ENCODE assay signal across 2 worm cellular contexts in the genomic region with DNA sequence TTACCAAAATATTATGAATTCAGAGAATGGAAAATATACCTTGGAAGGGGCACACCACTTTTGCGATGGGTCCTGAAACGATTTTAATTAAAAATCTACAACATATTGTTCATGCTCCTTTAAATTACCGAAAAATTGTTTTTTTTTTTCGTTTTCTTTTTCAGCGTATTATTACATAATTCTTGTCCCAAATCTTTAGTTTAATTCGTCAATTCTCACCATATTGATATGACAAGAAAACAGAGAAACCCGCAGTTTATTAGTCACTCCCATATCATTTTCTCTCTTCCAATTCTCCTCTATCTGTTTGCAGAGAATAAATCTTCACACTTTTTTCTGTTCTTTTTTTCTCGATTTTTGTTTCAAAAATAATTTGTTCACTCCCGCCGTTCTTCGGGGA.
TF ChIP-seq lines count a peak whose summit lies in the region.

Gene F11F1.1, plus strand, starts transcription at position 301 of the 400 bp plus-strand sequence.

TF ChIP-seq in whole organism, L1 larva, 84 proteins besides CTCF, POLR2A, EP300 and RAD21:
- TF ChIP-seq ztf-11 (tag; optimal IDR thresholded peaks at IDR 0.05; lab: Kevin White, UChicago) (no peak), elt-3 (tag; optimal IDR thresholded peaks at IDR 0.05; lab: Kevin White, UChicago) (peak in 1 of 6 experiments; percentile 34), blmp-1 (tag; optimal IDR thresholded peaks at IDR 0.05; lab: Kevin White, UChicago) (peak; percentile 17), nhr-77 (tag; optimal IDR thresholded peaks at IDR 0.05; lab: Kevin White, UChicago) (no peak), jun-1 (tag; optimal IDR thresholded peaks at IDR 0.05; lab: Kevin White, UChicago) (no peak)
TF ChIP-seq in whole organism, L1 larva: peak in this region for 2.

TF ChIP-seq in whole organism, L2 larva, 48 proteins besides CTCF, POLR2A, EP300 and RAD21:
- TF ChIP-seq lin-13 (GFP tag; optimal IDR thresholded peaks at IDR 0.05; lab: Kevin White, UChicago) (no peak), fos-1 (tag; optimal IDR thresholded peaks at IDR 0.05; lab: Kevin White, UChicago) (peak; percentile 31)

Comparison
In these comparisons a context has a peak if more than half of its experiments do, and no peak if none do; other contexts are left out.
1. Of the 22 proteins assayed by ChIP-seq in both whole organism, L1 larva and whole organism, L2 larva: peak only in whole organism, L1 larva: blmp-1; only in whole organism, L2 larva: fos-1; in both: none; in neither: 19; mixed calls (peak in some experiments, not most) for 1.